Worm (Caenorhabditis elegans): ENCODE data around the gene F22F4.9.

The F22F4.9 gene

DNA sequence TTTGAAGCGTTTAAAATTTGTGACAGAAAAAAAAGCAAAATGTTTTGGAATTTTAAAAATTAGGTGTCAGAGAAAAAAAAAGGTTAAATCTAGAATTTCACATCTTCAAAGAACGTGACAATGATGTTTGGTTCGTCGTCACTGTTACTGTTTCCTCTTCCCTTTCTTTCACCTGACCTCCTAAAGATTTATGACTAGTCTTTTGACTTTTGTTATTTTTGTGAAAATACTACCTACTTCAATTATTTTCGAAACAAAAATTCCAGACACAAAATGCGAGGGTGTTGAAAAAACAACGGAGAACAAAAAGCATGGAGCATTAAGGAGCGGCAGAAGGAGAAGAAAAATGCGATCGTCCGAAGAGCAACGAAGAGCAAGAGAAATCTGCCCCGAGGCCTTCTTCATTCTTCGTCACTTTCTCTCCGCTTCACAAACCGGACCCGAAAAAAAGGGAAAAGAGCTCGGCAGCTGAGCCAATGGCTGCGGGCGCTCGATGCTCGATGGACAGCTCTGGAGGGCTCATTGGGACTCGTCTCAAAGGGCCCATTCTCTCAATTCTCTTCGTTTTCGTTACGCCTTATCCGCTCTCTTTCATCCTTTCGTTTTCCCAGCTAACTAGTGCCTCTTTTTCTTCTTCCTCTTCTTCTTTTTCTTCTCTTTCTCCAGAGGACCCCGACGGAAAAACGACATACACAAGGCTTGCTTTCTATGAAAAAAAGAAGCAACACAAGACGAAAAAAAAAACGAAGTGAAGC is 22.9 kb downstream of the F22F4.9 start:
- TF ChIP-seq hlh-11 (tag; optimal IDR thresholded peaks at IDR 0.05) (peak; percentile 31), F37D6.2 (tag; optimal IDR thresholded peaks at IDR 0.05) (peak; percentile 53), mep-1 (tag; optimal IDR thresholded peaks at IDR 0.05) (peak; percentile 53), mes-2 (tag; optimal IDR thresholded peaks at IDR 0.05; ENCODE audit: poor library complexity, severe bottlenecking) (peak; percentile 6), saeg-2 (GFP tag; IDR thresholded peaks at IDR 0.05) (no peak), madf-9 (GFP tag; conservative IDR thresholded peaks at IDR 0.05) (no peak), snpc-1.2 (GFP tag; IDR thresholded peaks at IDR 0.05) (no peak), sdz-12 (GFP tag; optimal IDR thresholded peaks at IDR 0.05) (no peak), pha-4 (GFP tag; IDR thresholded peaks at IDR 0.05) (peak; percentile 24; the same call in 1 of the 2 replicates), pha-4 (tag; optimal IDR thresholded peaks at IDR 0.05) (no peak), D1046.2 (GFP tag; IDR thresholded peaks at IDR 0.05) (no peak), attf-4 (tag; optimal IDR thresholded peaks at IDR 0.05) (no peak), hmg-1.1 (GFP tag; IDR thresholded peaks at IDR 0.05) (peak; percentile 39; the same call in 1 of the 2 replicates), Y48G9A.11 (GFP tag; IDR thresholded peaks at IDR 0.05) (no peak), gei-8 (GFP tag; optimal IDR thresholded peaks at IDR 0.05) (no peak), spr-1 (tag; optimal IDR thresholded peaks at IDR 0.05) (no peak), ZK337.2 (GFP tag; IDR thresholded peaks at IDR 0.05) (no peak), hlh-30 (tag; optimal IDR thresholded peaks at IDR 0.05; ENCODE audit: insufficient read depth) (no peak), Y5F2A.4 (GFP tag; optimal IDR thresholded peaks at IDR 0.05) (no peak), nhr-10 (tag; optimal IDR thresholded peaks at IDR 0.05) (no peak), dpl-1 (GFP tag; optimal IDR thresholded peaks at IDR 0.05) (no peak), mdt-29 (GFP tag; IDR thresholded peaks at IDR 0.05) (no peak), nhr-111 (GFP tag; optimal IDR thresholded peaks at IDR 0.05) (no peak), mxl-2 (GFP tag; conservative IDR thresholded peaks at IDR 0.05) (no peak), daf-8 (GFP tag; IDR thresholded peaks at IDR 0.05) (no peak), R02D3.7 (tag; optimal IDR thresholded peaks at IDR 0.05) (no peak), egl-43 (GFP tag; IDR thresholded peaks at IDR 0.05) (0 out of 2 replicates have a peak, but pooled peaks have one; percentile 42), unc-39 (tag; optimal IDR thresholded peaks at IDR 0.05) (no peak), ceh-62 (tag; optimal IDR thresholded peaks at IDR 0.05) (no peak), T20F7.1 (GFP tag; optimal IDR thresholded peaks at IDR 0.05) (no peak), madf-5 (GFP tag; IDR thresholded peaks at IDR 0.05) (no peak), lin-29 (GFP tag; IDR thresholded peaks at IDR 0.05) (no peak), lin-1 (GFP tag; IDR thresholded peaks at IDR 0.05) (no peak), daf-16 (GFP tag; optimal IDR thresholded peaks at IDR 0.05) (no peak), daf-16 (tag; optimal IDR thresholded peaks at IDR 0.05) (no peak), nhr-25 (tag; optimal IDR thresholded peaks at IDR 0.05; ENCODE audit: borderline replicate concordance, insufficient read depth) (no peak), skn-1 (tag; optimal IDR thresholded peaks at IDR 0.05) (no peak), dmd-6 (GFP tag; IDR thresholded peaks at IDR 0.05) (no peak), daf-12 (tag; optimal IDR thresholded peaks at IDR 0.05) (no peak), pqm-1 (tag; optimal IDR thresholded peaks at IDR 0.05) (no peak), lim-7 (GFP tag; IDR thresholded peaks at IDR 0.05) (peak; percentile 66), ztf-11 (tag; optimal IDR thresholded peaks at IDR 0.05) (no peak), F10B5.3 (tag; optimal IDR thresholded peaks at IDR 0.05) (no peak), spr-3 (GFP tag; optimal IDR thresholded peaks at IDR 0.05) (no peak), dmd-8 (GFP tag; IDR thresholded peaks at IDR 0.05) (no peak), jun-1 (tag; optimal IDR thresholded peaks at IDR 0.05) (no peak), ces-1 (GFP tag; optimal IDR thresholded peaks at IDR 0.05) (no peak), snpc-4 (tag; optimal IDR thresholded peaks at IDR 0.05) (no peak), nhr-76 (tag; optimal IDR thresholded peaks at IDR 0.05) (no peak), daf-19 (GFP tag; conservative IDR thresholded peaks at IDR 0.05) (no peak), mxl-3 (GFP tag; optimal IDR thresholded peaks at IDR 0.05) (no peak)
